Fruit fly (Drosophila melanogaster) S2 (cell line): Measurements from ENCODE around the gene CG13407.

Source experiments
- CG8478 ChIP-seq: fragments of >200 bp; optimal IDR thresholded peaks from 2 replicates; lab custom pipeline; 2018
- CTCF ChIP-seq, 2 experiments: fragments of >200 bp; optimal IDR thresholded peaks; 2 replicates each; lab custom pipeline; 2018

- TF ChIP-seq CTCF (optimal IDR thresholded peaks at IDR 0.05; lab: Kevin White, UChicago) (no peak), CG8478 (lab: Kevin White, UChicago) (no peak)
These were observed 45.1 kb downstream of the CG13407 start for dm6 chr3R:22148274-22148673.
